Fruit fly (Drosophila melanogaster) whole organism, embryonic: ENCODE data around the gene PAPLA1.

Experiments used
- B-H1 ChIP-seq: fragments of 200-800 bp; sonication (Bioruptor generic); IDR thresholded peaks from 3 replicates; pipeline ENCODE4 v1.3.6; 2022; ENCODE audit warnings: missing biosample characterization, missing genetic modification characterization
- CG10147 ChIP-seq: fragments of 200-800 bp; sonication (Bioruptor generic); optimal IDR thresholded peaks from 2 replicates; lab custom pipeline; 2019; ENCODE audit warnings: missing biosample characterization, mild to moderate bottlenecking, missing genetic modification characterization, moderate library complexity
- CG11398 ChIP-seq: fragments of 200-800 bp; sonication (Bioruptor generic); optimal IDR thresholded peaks from 2 replicates; lab custom pipeline; 2016; ENCODE audit warnings: missing biosample characterization, missing genetic modification characterization
- CG11456 ChIP-seq: fragments of 200-800 bp; sonication (Bioruptor generic); IDR thresholded peaks from 3 replicates; pipeline ENCODE4 v1.3.6; 2022; ENCODE audit warnings: missing biosample characterization, missing genetic modification characterization
- CG11695 ChIP-seq: fragments of 200-800 bp; sonication (Bioruptor generic); IDR thresholded peaks from 3 replicates; pipeline ENCODE4 v1.3.6; 2022; ENCODE audit warnings: missing biosample characterization, missing genetic modification characterization
- CG12659 ChIP-seq: fragments of 200-800 bp; sonication (Bioruptor generic); optimal IDR thresholded peaks from 3 replicates; lab custom pipeline; 2017; ENCODE audit warnings: mild to moderate bottlenecking, missing biosample characterization, missing genetic modification reagents, missing genetic modification characterization
- CG13287 ChIP-seq: fragments of 200-800 bp; sonication (Bioruptor generic); IDR thresholded peaks from 2 replicates; pipeline ENCODE4 v1.3.6; 2022; ENCODE audit warnings: missing biosample characterization, missing genetic modification characterization; ENCODE audit not compliant: partially characterized antibody
- CG15479 ChIP-seq: fragments of 200-800 bp; sonication (Bioruptor generic); optimal IDR thresholded peaks from 3 replicates; lab custom pipeline; 2019; ENCODE audit warnings: missing biosample characterization, mild to moderate bottlenecking, missing genetic modification characterization, moderate library complexity
- CG15696 ChIP-seq: fragments of 200-800 bp; sonication (Bioruptor generic); optimal IDR thresholded peaks from 2 replicates; lab custom pipeline; 2019; ENCODE audit warnings: missing biosample characterization, mild to moderate bottlenecking, missing genetic modification characterization, moderate library complexity
- CG17829 ChIP-seq: fragments of 200-800 bp; optimal IDR thresholded peaks from 2 replicates; lab custom pipeline; 2019; ENCODE audit warnings: missing biosample characterization, mild to moderate bottlenecking, missing genetic modification characterization, moderate library complexity
- CG18619 ChIP-seq: fragments of 200-800 bp; sonication (Bioruptor generic); optimal IDR thresholded peaks from 3 replicates; lab custom pipeline; 2017; ENCODE audit warnings: missing biosample characterization, mild to moderate bottlenecking, missing genetic modification characterization
- CG2116 ChIP-seq: fragments of 200-800 bp; sonication (Bioruptor generic); optimal IDR thresholded peaks from 3 replicates; lab custom pipeline; 2018; ENCODE audit warnings: missing biosample characterization, mild to moderate bottlenecking, missing genetic modification characterization
- CG31224 ChIP-seq: fragments of 200-800 bp; sonication (Bioruptor generic); IDR thresholded peaks from 2 replicates; pipeline ENCODE4 v1.3.6; 2022; ENCODE audit warnings: missing biosample characterization, missing genetic modification characterization
- CG3995 ChIP-seq: fragments of 200-800 bp; sonication (Bioruptor generic); optimal IDR thresholded peaks from 3 replicates; lab custom pipeline; 2016; ENCODE audit warnings: missing biosample characterization, missing genetic modification characterization
- CG4360 ChIP-seq: fragments of 200-800 bp; sonication (Bioruptor generic); IDR thresholded peaks from 2 replicates; pipeline ENCODE4 v1.3.6; 2022; ENCODE audit warnings: missing biosample characterization, missing genetic modification characterization
- CG43689 ChIP-seq: fragments of 200-800 bp; sonication (Bioruptor generic); IDR thresholded peaks from 2 replicates; pipeline ENCODE4 v1.3.6; 2022; ENCODE audit warnings: missing biosample characterization, missing genetic modification characterization
- CG4424 ChIP-seq: fragments of 200-800 bp; sonication (Bioruptor generic); optimal IDR thresholded peaks from 3 replicates; lab custom pipeline; 2016; ENCODE audit warnings: missing biosample characterization, missing genetic modification characterization
- CG4617 ChIP-seq: fragments of 200-800 bp; sonication (Bioruptor generic); optimal IDR thresholded peaks from 3 replicates; lab custom pipeline; 2016; ENCODE audit warnings: missing biosample characterization, missing genetic modification characterization, borderline replicate concordance
- CG4707 ChIP-seq: fragments of 200-800 bp; sonication (Bioruptor generic); optimal IDR thresholded peaks from 2 replicates; lab custom pipeline; 2018; ENCODE audit warnings: missing biosample characterization, mild to moderate bottlenecking, missing genetic modification characterization, moderate library complexity
- CG4730 ChIP-seq: fragments of 200-800 bp; sonication (Bioruptor generic); IDR thresholded peaks from 2 replicates; pipeline ENCODE4 v1.3.6; 2022; ENCODE audit warnings: missing biosample characterization, missing genetic modification characterization
- CG5953 ChIP-seq: fragments of 200-800 bp; sonication (Bioruptor generic); IDR thresholded peaks from 2 replicates; pipeline ENCODE4 v1.3.6; 2022; ENCODE audit warnings: missing biosample characterization, missing genetic modification characterization
- CG6683 ChIP-seq: fragments of 200-800 bp; sonication (Bioruptor generic); optimal IDR thresholded peaks from 2 replicates; lab custom pipeline; 2017; ENCODE audit warnings: missing biosample characterization, mild to moderate bottlenecking, missing genetic modification characterization, missing genetic modification reagents
- CG6854 ChIP-seq: fragments of 200-800 bp; sonication (Bioruptor generic); optimal IDR thresholded peaks from 3 replicates; lab custom pipeline; 2017; ENCODE audit warnings: missing biosample characterization, mild to moderate bottlenecking, missing genetic modification characterization
- CG7928 ChIP-seq: fragments of 200-800 bp; sonication (Bioruptor generic); optimal IDR thresholded peaks from 2 replicates; lab custom pipeline; 2017; ENCODE audit warnings: missing biosample characterization, mild to moderate bottlenecking, missing genetic modification characterization
- Dfd ChIP-seq, 2 experiments: fragments of >200 bp; optimal IDR thresholded peaks; 2 replicates each; lab custom pipeline; 2017; ENCODE audit warnings: missing biosample characterization in 2 of 2, missing genetic modification characterization in 2 of 2
- Doc3 ChIP-seq: fragments of 200-800 bp; sonication (Bioruptor generic); IDR thresholded peaks from 3 replicates; pipeline ENCODE4 v1.3.6; 2022; ENCODE audit warnings: missing biosample characterization, missing genetic modification characterization; ENCODE audit not compliant: partially characterized antibody
- Elba2 ChIP-seq: fragments of 200-800 bp; sonication (Bioruptor generic); optimal IDR thresholded peaks from 3 replicates; lab custom pipeline; 2016; ENCODE audit warnings: missing biosample characterization, missing genetic modification characterization
- Ets65A ChIP-seq: fragments of 200-800 bp; sonication (Bioruptor generic); peaks from one replicate; lab custom pipeline; 2016; ENCODE audit warnings: missing biosample characterization, missing genetic modification characterization
- HLH54F ChIP-seq: fragments of 200-800 bp; sonication (Bioruptor generic); optimal IDR thresholded peaks from 3 replicates; lab custom pipeline; 2016; ENCODE audit warnings: missing biosample characterization, missing genetic modification characterization
- Stat92E ChIP-seq, 3 experiments: fragments of >200 bp in 2 of 3; fragments of 200-800 bp in 1 of 3; sonication (Bioruptor generic) in 1 of 3; optimal IDR thresholded peaks; 2 replicates each; lab custom pipeline; 2017 to 2019; ENCODE audit warnings: missing biosample characterization in 3 of 3, missing genetic modification characterization in 3 of 3, mild to moderate bottlenecking in 1 of 3, moderate library complexity in 1 of 3
- amos ChIP-seq: fragments of 200-800 bp; sonication (Bioruptor generic); IDR thresholded peaks from 2 replicates; pipeline ENCODE4 v1.3.6; 2022; ENCODE audit warnings: missing biosample characterization, missing genetic modification characterization; ENCODE audit not compliant: partially characterized antibody
- bowl ChIP-seq: fragments of 200-800 bp; sonication (Bioruptor generic); IDR thresholded peaks from 2 replicates; pipeline ENCODE4 v1.3.6; 2022; ENCODE audit warnings: missing biosample characterization, missing genetic modification characterization
- dmrt99B ChIP-seq: fragments of 200-800 bp; sonication (Bioruptor generic); optimal IDR thresholded peaks from 2 replicates; lab custom pipeline; 2018; ENCODE audit warnings: missing biosample characterization, mild to moderate bottlenecking, missing genetic modification characterization, moderate library complexity
- fu2 ChIP-seq: fragments of 200-800 bp; sonication (Bioruptor generic); optimal IDR thresholded peaks from 2 replicates; lab custom pipeline; 2016; ENCODE audit warnings: missing biosample characterization, missing genetic modification characterization
- h ChIP-seq: fragments of >200 bp; optimal IDR thresholded peaks from 2 replicates; lab custom pipeline; 2017
- ham ChIP-seq: fragments of 200-800 bp; sonication (Bioruptor generic); IDR thresholded peaks from 2 replicates; pipeline ENCODE4 v1.3.6; 2022; ENCODE audit warnings: missing biosample characterization, missing genetic modification characterization
- kay ChIP-seq: fragments of 200-800 bp; sonication (Bioruptor generic); optimal IDR thresholded peaks from 2 replicates; lab custom pipeline; 2016; ENCODE audit warnings: missing biosample characterization, missing genetic modification characterization
- mirr ChIP-seq: fragments of 200-800 bp; sonication (Bioruptor generic); optimal IDR thresholded peaks from 3 replicates; lab custom pipeline; 2018; ENCODE audit warnings: missing biosample characterization, mild to moderate bottlenecking, missing genetic modification characterization
- mld ChIP-seq: fragments of 200-800 bp; sonication (Bioruptor generic); IDR thresholded peaks from 3 replicates; pipeline ENCODE4 v1.3.6; 2022; ENCODE audit warnings: missing biosample characterization, missing genetic modification characterization; ENCODE audit not compliant: partially characterized antibody
- nmo ChIP-seq: fragments of 200-800 bp; sonication (Bioruptor generic); optimal IDR thresholded peaks from 2 replicates; lab custom pipeline; 2018; ENCODE audit warnings: missing biosample characterization, mild to moderate bottlenecking, missing genetic modification characterization, moderate library complexity
- nom ChIP-seq: fragments of 200-800 bp; sonication (Bioruptor generic); optimal IDR thresholded peaks from 2 replicates; lab custom pipeline; 2017; ENCODE audit warnings: missing biosample characterization, missing genetic modification characterization, mild to moderate bottlenecking, moderate library complexity, missing genetic modification reagents
- org-1 ChIP-seq: fragments of 200-800 bp; sonication (Bioruptor generic); optimal IDR thresholded peaks from 2 replicates; lab custom pipeline; 2017; ENCODE audit warnings: missing biosample characterization, missing genetic modification characterization
- pho ChIP-seq: fragments of 200-800 bp; sonication (Bioruptor generic); optimal IDR thresholded peaks from 2 replicates; lab custom pipeline; 2016; ENCODE audit warnings: missing biosample characterization, missing genetic modification characterization
- phol ChIP-seq: fragments of 200-800 bp; sonication (Bioruptor generic); optimal IDR thresholded peaks from 3 replicates; lab custom pipeline; 2018; ENCODE audit warnings: missing biosample characterization, mild to moderate bottlenecking, missing genetic modification characterization, moderate library complexity
- pnt ChIP-seq: fragments of 200-800 bp; sonication (Bioruptor generic); optimal IDR thresholded peaks from 3 replicates; lab custom pipeline; 2016; ENCODE audit warnings: missing biosample characterization, missing genetic modification characterization
- sens ChIP-seq: fragments of 200-800 bp; sonication (Bioruptor generic); peaks from one replicate; lab custom pipeline; 2016; ENCODE audit warnings: missing biosample characterization, missing genetic modification characterization
- sima ChIP-seq: fragments of 200-800 bp; sonication (Bioruptor generic); optimal IDR thresholded peaks from 2 replicates; lab custom pipeline; 2016; ENCODE audit warnings: missing biosample characterization, missing genetic modification characterization
- sisA ChIP-seq: fragments of 200-800 bp; sonication (Bioruptor generic); IDR thresholded peaks from 2 replicates; pipeline ENCODE4 v1.3.6; 2022; ENCODE audit warnings: missing biosample characterization, missing genetic modification characterization
- slbo ChIP-seq: fragments of 200-800 bp; sonication (Bioruptor generic); IDR thresholded peaks from 2 replicates; pipeline ENCODE4 v1.3.6; 2022; ENCODE audit warnings: missing biosample characterization, missing genetic modification characterization
- tio ChIP-seq: fragments of 200-800 bp; sonication (Bioruptor generic); optimal IDR thresholded peaks from 2 replicates; lab custom pipeline; 2017; ENCODE audit warnings: missing biosample characterization, missing genetic modification characterization, inconsistent platforms
- vvl ChIP-seq: fragments of 200-800 bp; sonication (Bioruptor generic); IDR thresholded peaks from 2 replicates; pipeline ENCODE4 v1.3.6; 2022; ENCODE audit warnings: missing biosample characterization, missing genetic modification characterization

PAPLA1 gene

DNA sequence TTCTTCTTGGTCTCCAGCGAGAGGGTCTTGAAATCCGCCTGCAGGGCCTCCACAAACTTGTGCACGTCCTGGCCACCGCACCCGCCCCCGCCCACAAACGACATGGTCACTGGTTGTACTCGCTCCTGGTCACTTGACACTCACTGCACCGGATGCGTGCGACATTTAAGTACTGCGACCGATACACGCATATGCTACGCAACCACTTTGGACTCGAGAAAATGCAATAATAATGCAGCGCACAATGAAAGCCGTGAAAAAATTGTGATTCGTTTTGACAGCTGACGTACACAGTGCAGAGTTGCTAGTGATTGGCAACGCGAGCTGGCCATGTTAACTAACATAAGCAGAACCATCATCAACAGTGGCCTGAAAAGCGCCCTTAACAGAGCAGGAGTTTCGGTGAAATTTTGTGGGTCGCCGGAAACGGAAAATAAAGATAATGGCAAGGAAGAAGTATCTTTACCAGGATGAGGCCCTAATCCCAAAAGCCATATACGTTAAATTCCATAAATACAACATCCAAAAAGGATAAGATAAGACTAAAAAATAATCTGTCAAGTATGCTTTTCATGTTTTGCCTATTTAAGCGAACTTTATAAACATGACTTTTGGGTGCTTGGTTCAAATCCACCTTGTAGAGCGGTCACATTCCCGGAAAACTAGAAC lies 35.6 kb downstream of the PAPLA1 start, which contains the start of the genes mon2 and CG8673 (continued):
- TF ChIP-seq phol = no peak
- no peak for TF ChIP-seq CG15696
- TF ChIP-seq CG2116 = peak; percentile 96
- no peak for TF ChIP-seq kay
- no peak for TF ChIP-seq dmrt99B (tag; lab: Kevin White, UChicago)
- TF ChIP-seq B-H1 (GFP tag; lab: Robert Waterston, UW) = no peak
- TF ChIP-seq Ets65A (GFP tag; lab: Kevin White, UChicago) = peak; percentile 81
- TF ChIP-seq pnt (GFP tag; lab: Kevin White, UChicago) = no peak
- TF ChIP-seq CG31224 = no peak
- TF ChIP-seq CG13287 (GFP tag; lab: Robert Waterston, UW) = peak; percentile 30
- TF ChIP-seq Elba2 (GFP tag; lab: Kevin White, UChicago) = no peak
- TF ChIP-seq CG7928 (GFP tag; lab: Kevin White, UChicago) = no peak
- no peak for TF ChIP-seq mld (GFP tag; lab: Robert Waterston, UW)
- peak; percentile 30 for TF ChIP-seq sens (GFP tag; lab: Kevin White, UChicago)
- TF ChIP-seq HLH54F = no peak
- TF ChIP-seq CG4707 (GFP tag; lab: Kevin White, UChicago) = no peak
- TF ChIP-seq amos (GFP tag; lab: Robert Waterston, UW) = no peak
- no peak for TF ChIP-seq CG18619 (GFP tag; lab: Kevin White, UChicago)
- no peak for TF ChIP-seq CG4730 (GFP tag; lab: Robert Waterston, UW)
- TF ChIP-seq slbo (GFP tag; lab: Robert Waterston, UW) = no peak
- no peak for TF ChIP-seq CG43689
- no peak for TF ChIP-seq mirr
- no peak for TF ChIP-seq CG5953 (GFP tag; lab: Robert Waterston, UW)
- TF ChIP-seq CG4617 = peak; percentile 58
- TF ChIP-seq CG10147 (GFP tag; lab: Kevin White, UChicago) = no peak
- no peak for TF ChIP-seq org-1 (GFP tag; lab: Kevin White, UChicago)
- TF ChIP-seq CG17829 (tag; lab: Kevin White, UChicago) = peak; percentile 9
- no peak for TF ChIP-seq ham
- TF ChIP-seq pho (GFP tag; lab: Kevin White, UChicago) = no peak
- no peak for TF ChIP-seq CG11398 (GFP tag; lab: Kevin White, UChicago)
- TF ChIP-seq vvl (GFP tag; lab: Robert Waterston, UW) = no peak
- no peak for TF ChIP-seq nmo (GFP tag; lab: Kevin White, UChicago)
- no peak for TF ChIP-seq CG4360 (GFP tag; lab: Robert Waterston, UW)
- TF ChIP-seq h (lab: Kevin White, UChicago) = no peak
- TF ChIP-seq CG6683 (GFP tag; lab: Kevin White, UChicago) = no peak
- no peak for TF ChIP-seq fu2 (GFP tag; lab: Kevin White, UChicago)
- no peak for TF ChIP-seq sisA
- TF ChIP-seq Doc3 (GFP tag; lab: Robert Waterston, UW) = no peak
- TF ChIP-seq tio (GFP tag; lab: Kevin White, UChicago) = no peak
- no peak for TF ChIP-seq Dfd (GFP tag; optimal IDR thresholded peaks at IDR 0.05; lab: Kevin White, UChicago)
- no peak for TF ChIP-seq CG15479
- no peak for TF ChIP-seq bowl (GFP tag; lab: Robert Waterston, UW)
- no peak for TF ChIP-seq sima (GFP tag; lab: Kevin White, UChicago)
- no peak for TF ChIP-seq Stat92E (GFP tag; optimal IDR thresholded peaks at IDR 0.05; lab: Kevin White, UChicago)
- TF ChIP-seq CG12659 (GFP tag; lab: Kevin White, UChicago) = no peak
- TF ChIP-seq CG11456 (GFP tag; lab: Robert Waterston, UW) = no peak
- no peak for TF ChIP-seq CG6854 (GFP tag; lab: Kevin White, UChicago)
- TF ChIP-seq CG4424 = no peak
- no peak for TF ChIP-seq CG11695 (GFP tag; lab: Robert Waterston, UW)
- TF ChIP-seq CG3995 = peak; percentile 94
- peak; percentile 2 for TF ChIP-seq nom
